Worm (Caenorhabditis elegans) whole organism, dauer: Measurements from ENCODE around the gene gst-23.

Experiments used
- unc-62 ChIP-seq: sonication (generic microtip); optimal IDR thresholded peaks from 2 replicates; lab custom pipeline; 2017; ENCODE audit warnings: missing biosample characterization, missing genetic modification reagents, missing genetic modification characterization

Gene gst-23

ce11 chrV:3242984-3243383 is at the start of gene gst-23:
gst-23 (plus strand) TSS chrV:3243284.
- TF ChIP-seq unc-62 (GFP tag; lab: Kevin White, UChicago) = no peak

- TF ChIP-seq unc-62 (GFP tag; lab: Kevin White, UChicago) = no peak
Observed at ce11 chrV:3194952-3195450, 48.1 kb upstream of the gst-23 start, which contains the start of gene Y73C8B.2. Y73C8B.2 (minus strand) TSS chrV:3195002.

- TF ChIP-seq unc-62 (GFP tag; lab: Kevin White, UChicago) = no peak
Observed at ce11 chrV:3195814-3196213, 47.3 kb upstream of the gst-23 start.

- TF ChIP-seq unc-62 (GFP tag; lab: Kevin White, UChicago) = no peak
Observed at ce11 chrV:3196832-3197329, 46.2 kb upstream of the gst-23 start, which contains the start of the genes Y73C8B.1 and Y73C8B.5. Y73C8B.1 (minus strand) TSS chrV:3196882. Y73C8B.5 (plus strand) TSS chrV:3197268.

- no peak for TF ChIP-seq unc-62 (GFP tag; lab: Kevin White, UChicago)
Observed at ce11 chrV:3200323-3200722, 42.8 kb upstream of the gst-23 start, which contains the start of gene K08D9.4. K08D9.4 (minus strand) TSS chrV:3200423.

ce11 chrV:3204433-3204832 is 38.7 kb upstream of the gst-23 start:
- TF ChIP-seq unc-62 (GFP tag; lab: Kevin White, UChicago) = no peak

ce11 chrV:3208940-3209339 is 34.1 kb upstream of the gst-23 start:
- no peak for TF ChIP-seq unc-62 (GFP tag; lab: Kevin White, UChicago)

ce11 chrV:3210147-3210546 is 32.9 kb upstream of the gst-23 start, which contains the start of gene apx-1:
apx-1 (plus strand) TSS chrV:3210196.
- no peak for TF ChIP-seq unc-62 (GFP tag; lab: Kevin White, UChicago)

- no peak for TF ChIP-seq unc-62 (GFP tag; lab: Kevin White, UChicago)
Observed at ce11 chrV:3218604-3219003, 24.5 kb upstream of the gst-23 start.

- TF ChIP-seq unc-62 (GFP tag; lab: Kevin White, UChicago) = no peak
Observed at ce11 chrV:3227373-3227772, 15.7 kb upstream of the gst-23 start, which contains the start of gene K08D9.2. K08D9.2 (plus strand) TSS chrV:3227673.

ce11 chrV:3230150-3230549 is 12.9 kb upstream of the gst-23 start:
- no peak for TF ChIP-seq unc-62 (GFP tag; lab: Kevin White, UChicago)

ce11 chrV:3230597-3230996 is 12.5 kb upstream of the gst-23 start, which contains the start of gene K08D9.10:
K08D9.10 (plus strand) TSS chrV:3230897.
- no peak for TF ChIP-seq unc-62 (GFP tag; lab: Kevin White, UChicago)

ce11 chrV:3234887-3235286 is 8.2 kb upstream of the gst-23 start, which contains the start of gene K08D9.6:
K08D9.6 (minus strand) TSS chrV:3234987.
- no peak for TF ChIP-seq unc-62 (GFP tag; lab: Kevin White, UChicago)

- no peak for TF ChIP-seq unc-62 (GFP tag; lab: Kevin White, UChicago)
Observed at ce11 chrV:3236610-3237009, 6.5 kb upstream of the gst-23 start, which contains the start of the genes K08D9.9 and str-16. K08D9.9 (minus strand) TSS chrV:3236710. str-16 (plus strand) TSS chrV:3236875.

ce11 chrV:3241175-3241574 is 1.9 kb upstream of the gst-23 start, which contains the start of gene srj-11:
srj-11 (plus strand) TSS chrV:3241424.
- TF ChIP-seq unc-62 (GFP tag; lab: Kevin White, UChicago) = no peak

ce11 chrV:3244703-3245102 is 1.6 kb downstream of the gst-23 start, which contains the start of gene srj-7:
srj-7 (plus strand) TSS chrV:3245003.
- TF ChIP-seq unc-62 (GFP tag; lab: Kevin White, UChicago) = no peak

ce11 chrV:3247515-3247914 is 4.4 kb downstream of the gst-23 start, which contains the start of gene srj-8:
srj-8 (plus strand) TSS chrV:3247815.
- no peak for TF ChIP-seq unc-62 (GFP tag; lab: Kevin White, UChicago)
